Fruit fly (Drosophila melanogaster): ENCODE measurements around the gene CG31248.

DNA sequence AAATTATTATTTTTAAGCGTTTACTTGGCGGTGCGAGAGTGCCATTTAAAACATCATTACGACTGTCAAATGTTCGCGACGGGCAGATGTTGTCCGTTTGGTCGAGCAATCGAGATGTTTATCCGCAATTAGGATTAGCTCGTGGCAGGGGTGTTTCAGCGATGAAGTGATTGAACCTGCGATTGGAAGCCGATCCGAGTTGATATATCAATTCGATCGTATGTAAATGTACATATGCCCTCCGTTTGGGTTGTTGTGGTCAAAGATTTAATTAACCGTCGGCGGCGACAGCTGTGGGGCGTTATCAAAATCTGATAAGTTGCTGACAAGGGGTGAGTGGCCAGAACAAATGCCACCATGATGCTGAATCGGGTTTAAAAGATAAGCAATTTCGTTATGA lies 13.5 kb downstream of the CG31248 start:
- TF ChIP-seq Myc (optimal IDR thresholded peaks at IDR 0.05) (no peak), Abd-B (GFP tag; optimal IDR thresholded peaks at IDR 0.05) (no peak), Dif (GFP tag; optimal IDR thresholded peaks at IDR 0.05; ENCODE audit: partially characterized antibody) (no peak), psq (GFP tag; optimal IDR thresholded peaks at IDR 0.05) (no peak), tai (GFP tag; optimal IDR thresholded peaks at IDR 0.05) (no peak)

Data from whole organism, wandering third instar larva.